Worm (Caenorhabditis elegans) whole organism, early embryonic: ENCODE measurements around the gene Y102A11A.9.

Experiments
- B0310.2 ChIP-seq: sonication (generic microtip); optimal IDR thresholded peaks from 2 replicates; lab custom pipeline; 2016; ENCODE audit warnings: mild to moderate bottlenecking, missing genetic modification characterization, missing compliant biosample characterization
- F13C5.2 ChIP-seq: sonication (generic microtip); optimal IDR thresholded peaks from 2 replicates; lab custom pipeline; 2017; ENCODE audit warnings: mild to moderate bottlenecking, missing genetic modification characterization, inconsistent platforms, missing compliant biosample characterization
- aly-1 ChIP-seq: sonication (generic microtip); optimal IDR thresholded peaks from 2 replicates; lab custom pipeline; 2016; ENCODE audit warnings: missing genetic modification characterization, missing compliant biosample characterization
- ama-1 ChIP-seq: fragments of 150-350 bp; optimal IDR thresholded peaks from 2 replicates; lab custom pipeline; 2014
- ceh-13 ChIP-seq: fragments of 200-800 bp; sonication (Bioruptor generic); optimal IDR thresholded peaks from 2 replicates; lab custom pipeline; 2018; ENCODE audit warnings: mild to moderate bottlenecking, missing genetic modification characterization, missing compliant biosample characterization
- ceh-36 ChIP-seq: sonication (generic microtip); optimal IDR thresholded peaks from 2 replicates; lab custom pipeline; 2016; ENCODE audit warnings: missing genetic modification characterization, inconsistent platforms, missing compliant biosample characterization
- ets-7 ChIP-seq: sonication (generic microtip); optimal IDR thresholded peaks from 2 replicates; lab custom pipeline; 2016; ENCODE audit warnings: missing genotype, missing genetic modification characterization, missing compliant biosample characterization
- flt-1 ChIP-seq: fragments of 200-800 bp; sonication (Bioruptor generic); IDR thresholded peaks from 2 replicates; pipeline ENCODE4 v1.3.6; 2022; ENCODE audit warnings: missing genetic modification characterization, missing compliant biosample characterization
- hmbx-1 ChIP-seq: sonication (generic microtip); optimal IDR thresholded peaks from 2 replicates; lab custom pipeline; 2016; ENCODE audit warnings: mild to moderate bottlenecking, missing genetic modification characterization, missing compliant biosample characterization
- hmg-4 ChIP-seq: fragments of 200-800 bp; sonication (Bioruptor generic); optimal IDR thresholded peaks from 2 replicates; lab custom pipeline; 2018; ENCODE audit warnings: mild to moderate bottlenecking, missing genetic modification characterization, missing compliant biosample characterization
- hnd-1 ChIP-seq: sonication (generic microtip); optimal IDR thresholded peaks from 2 replicates; lab custom pipeline; 2016; ENCODE audit warnings: missing genetic modification characterization, missing compliant biosample characterization
- pes-1 ChIP-seq: fragments of 200-800 bp; sonication (Bioruptor generic); IDR thresholded peaks from 2 replicates; pipeline ENCODE4 v1.3.6; 2022; ENCODE audit warnings: missing genetic modification reagents, missing genetic modification characterization, missing compliant biosample characterization
- scrt-1 ChIP-seq: fragments of 200-800 bp; sonication (Bioruptor generic); IDR thresholded peaks from 2 replicates; pipeline ENCODE4 v1.3.6; 2022; ENCODE audit warnings: missing genetic modification characterization, missing compliant biosample characterization
- sea-1 ChIP-seq: fragments of 200-800 bp; sonication (Bioruptor generic); conservative IDR thresholded peaks from 2 replicates; pipeline ENCODE4 v1.3.6; 2022; ENCODE audit warnings: missing genetic modification characterization, missing compliant biosample characterization
- tbx-11 ChIP-seq: fragments of 200-800 bp; sonication (Bioruptor generic); IDR thresholded peaks from 2 replicates; pipeline ENCODE4 v1.3.6; 2022; ENCODE audit warnings: missing genetic modification characterization, missing compliant biosample characterization
- tbx-37 ChIP-seq: fragments of 200-800 bp; sonication (Bioruptor generic); conservative IDR thresholded peaks from 2 replicates; pipeline ENCODE4 v1.3.6; 2022; ENCODE audit warnings: missing genetic modification reagents, missing genetic modification characterization, missing compliant biosample characterization
- tra-4 ChIP-seq: sonication (generic microtip); optimal IDR thresholded peaks from 2 replicates; lab custom pipeline; 2017; ENCODE audit warnings: missing genetic modification characterization, missing compliant biosample characterization

Gene Y102A11A.9

ce11 chrX:1975692-1976091 is 37.3 kb upstream of the Y102A11A.9 start, which contains the start of gene F52D2.6:
TSS of gene F52D2.6 (plus strand) at chrX:1975992.
- no peak for TF ChIP-seq tra-4 (tag; lab: Kevin White, UChicago)
- no peak for TF ChIP-seq ceh-36 (tag; lab: Kevin White, UChicago)
- TF ChIP-seq scrt-1 (GFP tag; lab: Robert Waterston, UW) = no peak
- no peak for TF ChIP-seq hmbx-1
- no peak for TF ChIP-seq hmg-4 (GFP tag; lab: Kevin White, UChicago)
- TF ChIP-seq hnd-1 (tag; lab: Kevin White, UChicago) = no peak
- no peak for TF ChIP-seq B0310.2 (tag; lab: Kevin White, UChicago)
- no peak for TF ChIP-seq tbx-37 (GFP tag; lab: Robert Waterston, UW)
- no peak for TF ChIP-seq aly-1
- no peak for TF ChIP-seq sea-1 (GFP tag; lab: Robert Waterston, UW)
- TF ChIP-seq tbx-11 (GFP tag; lab: Robert Waterston, UW) = no peak
- TF ChIP-seq pes-1 (GFP tag; lab: Robert Waterston, UW) = no peak
- TF ChIP-seq F13C5.2 (tag; lab: Kevin White, UChicago) = no peak
- no peak for TF ChIP-seq ama-1 (lab: Kevin White, UChicago)
- no peak for TF ChIP-seq ceh-13 (GFP tag; lab: Kevin White, UChicago)
- no peak for TF ChIP-seq flt-1 (GFP tag; lab: Robert Waterston, UW)
- no peak for TF ChIP-seq ets-7 (tag; lab: Kevin White, UChicago)

- no peak for TF ChIP-seq hnd-1 (tag; lab: Kevin White, UChicago)
- TF ChIP-seq tbx-37 (GFP tag; lab: Robert Waterston, UW) = no peak
- TF ChIP-seq ceh-13 (GFP tag; lab: Kevin White, UChicago) = no peak
- TF ChIP-seq hmg-4 (GFP tag; lab: Kevin White, UChicago) = no peak
- no peak for TF ChIP-seq pes-1 (GFP tag; lab: Robert Waterston, UW)
- TF ChIP-seq tra-4 (tag; lab: Kevin White, UChicago) = no peak
- TF ChIP-seq hmbx-1 = no peak
- TF ChIP-seq scrt-1 (GFP tag; lab: Robert Waterston, UW) = no peak
- TF ChIP-seq sea-1 (GFP tag; lab: Robert Waterston, UW) = no peak
- no peak for TF ChIP-seq tbx-11 (GFP tag; lab: Robert Waterston, UW)
- no peak for TF ChIP-seq aly-1
Observed at ce11 chrX:1977708-1978107, 35.2 kb upstream of the Y102A11A.9 start, which contains the start of gene F52D2.12. TSS of gene F52D2.12 (plus strand) at chrX:1978014.

DNA sequence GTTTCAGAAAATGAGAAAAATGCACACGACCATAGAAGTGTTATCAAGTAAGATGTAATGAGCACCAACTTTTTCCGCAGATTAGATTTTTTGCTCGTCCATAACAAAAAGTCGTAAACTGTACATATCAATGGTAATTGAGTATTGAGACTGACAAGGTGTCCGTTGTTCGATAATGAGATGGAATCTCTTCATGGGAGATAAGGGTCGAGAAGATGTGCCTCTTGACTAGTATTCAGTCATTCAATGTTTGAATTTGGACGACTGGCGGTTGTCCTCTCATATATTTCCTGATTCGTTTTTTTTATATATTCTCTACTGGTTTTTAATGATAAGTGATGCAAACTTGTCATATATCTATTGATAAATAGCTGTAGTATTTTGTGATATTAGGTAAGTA is 31.3 kb upstream of the Y102A11A.9 start:
- TF ChIP-seq hnd-1 (tag; lab: Kevin White, UChicago) (no peak), ets-7 (tag; lab: Kevin White, UChicago) (no peak), sea-1 (GFP tag; lab: Robert Waterston, UW) (no peak), ceh-36 (tag; lab: Kevin White, UChicago) (no peak), ama-1 (lab: Kevin White, UChicago) (no peak), flt-1 (GFP tag; lab: Robert Waterston, UW) (no peak)

DNA sequence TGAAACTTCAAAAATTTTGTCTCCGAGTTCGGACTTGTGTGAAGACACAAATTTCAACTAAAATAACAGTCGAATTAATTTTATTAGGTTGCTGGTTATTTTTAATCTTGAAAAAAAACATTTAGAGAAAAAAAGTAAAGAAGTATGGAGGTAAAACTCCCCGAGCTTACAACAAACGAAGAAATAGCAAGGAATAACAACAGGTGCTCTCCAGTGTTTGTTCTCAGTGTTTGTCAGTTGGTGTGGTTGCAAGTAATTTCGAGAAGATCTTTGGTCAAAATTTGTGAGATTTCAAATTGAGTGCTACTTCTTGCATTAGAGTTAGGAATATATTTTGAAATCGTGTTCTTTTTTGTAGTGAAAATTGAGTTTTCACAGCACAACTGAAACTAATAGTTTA is 28.1 kb upstream of the Y102A11A.9 start:
- no peak for TF ChIP-seq scrt-1 (GFP tag; lab: Robert Waterston, UW)
- TF ChIP-seq hmg-4 (GFP tag; lab: Kevin White, UChicago) = no peak
- TF ChIP-seq sea-1 (GFP tag; lab: Robert Waterston, UW) = no peak
- TF ChIP-seq ceh-36 (tag; lab: Kevin White, UChicago) = no peak
- TF ChIP-seq hmbx-1 = no peak
- TF ChIP-seq flt-1 (GFP tag; lab: Robert Waterston, UW) = no peak
- no peak for TF ChIP-seq hnd-1 (tag; lab: Kevin White, UChicago)
- TF ChIP-seq aly-1 = no peak
- no peak for TF ChIP-seq B0310.2 (tag; lab: Kevin White, UChicago)
- no peak for TF ChIP-seq tbx-37 (GFP tag; lab: Robert Waterston, UW)

ce11 chrX:1989576-1989975 is 23.4 kb upstream of the Y102A11A.9 start, which contains the start of gene meg-3:
TSS of gene meg-3 (minus strand) at chrX:1989607.
- TF ChIP-seq ama-1 (lab: Kevin White, UChicago) (no peak), hnd-1 (tag; lab: Kevin White, UChicago) (no peak)

DNA sequence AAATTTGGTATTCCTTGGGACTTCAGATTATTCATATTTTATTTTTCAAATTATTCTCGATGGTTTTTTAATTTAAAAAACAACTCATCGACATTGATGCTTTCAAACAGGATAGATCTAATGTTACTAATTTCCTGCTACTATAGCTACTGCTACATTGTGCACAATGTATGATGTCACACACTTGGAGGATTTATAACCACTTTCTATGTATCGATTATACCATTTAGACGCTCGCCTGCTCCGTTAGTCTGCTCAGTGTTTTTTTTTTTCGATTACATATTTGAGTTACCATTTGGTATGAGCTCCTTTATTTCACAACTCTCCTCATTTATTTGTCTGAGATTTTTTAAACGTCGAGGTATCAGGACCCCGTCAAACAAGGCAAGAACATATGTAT is 22.5 kb upstream of the Y102A11A.9 start, which contains the start of gene Y40A1A.2:
Gene Y40A1A.2 (plus strand): TSS at position 301 of the 400 bp plus-strand sequence.
- TF ChIP-seq hnd-1 (tag; lab: Kevin White, UChicago) (no peak), ceh-36 (tag; lab: Kevin White, UChicago) (no peak), tbx-11 (GFP tag; lab: Robert Waterston, UW) (no peak), ets-7 (tag; lab: Kevin White, UChicago) (no peak), F13C5.2 (tag; lab: Kevin White, UChicago) (no peak), hmg-4 (GFP tag; lab: Kevin White, UChicago) (no peak), pes-1 (GFP tag; lab: Robert Waterston, UW) (no peak), tbx-37 (GFP tag; lab: Robert Waterston, UW) (no peak), aly-1 (no peak), B0310.2 (tag; lab: Kevin White, UChicago) (no peak), hmbx-1 (no peak), ama-1 (lab: Kevin White, UChicago) (no peak), scrt-1 (GFP tag; lab: Robert Waterston, UW) (no peak), tra-4 (tag; lab: Kevin White, UChicago) (no peak), sea-1 (GFP tag; lab: Robert Waterston, UW) (no peak), flt-1 (GFP tag; lab: Robert Waterston, UW) (no peak), ceh-13 (GFP tag; lab: Kevin White, UChicago) (no peak)

ce11 chrX:1997934-1998333 is 15.0 kb upstream of the Y102A11A.9 start, which contains the start of gene Y40A1A.3:
TSS of gene Y40A1A.3 (minus strand) at chrX:1998034.
- TF ChIP-seq B0310.2 (tag; lab: Kevin White, UChicago) (no peak), sea-1 (GFP tag; lab: Robert Waterston, UW) (no peak)
